Worm (Caenorhabditis elegans): ENCODE measurements around the gene F55B12.10.

DNA sequence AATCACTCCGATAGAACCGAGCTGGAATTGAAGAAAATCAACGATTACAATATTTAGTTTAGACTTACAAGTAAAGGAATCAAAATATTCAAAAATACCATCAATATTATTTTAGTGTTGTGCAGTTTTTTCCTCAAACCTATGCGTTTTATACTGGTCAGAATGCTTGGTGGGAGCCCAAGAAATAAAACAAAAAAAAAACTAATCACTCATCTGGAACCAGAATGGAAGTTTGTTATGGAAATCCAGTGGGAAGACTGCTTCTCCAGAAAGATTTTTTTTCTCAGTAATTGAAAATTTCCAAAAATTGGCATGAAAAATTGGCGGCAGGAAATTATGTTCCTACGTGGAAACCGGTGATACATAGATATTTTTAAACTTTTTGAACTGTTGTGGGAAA, 16.8 kb downstream of the F55B12.10 start, which contains the start of gene srx-134:
- no peak for TF ChIP-seq him-1 (tag; optimal IDR thresholded peaks at IDR 0.05)
- no peak for TF ChIP-seq W03F9.2 (tag; optimal IDR thresholded peaks at IDR 0.05)
- TF ChIP-seq dao-5 (tag; optimal IDR thresholded peaks at IDR 0.05) = no peak
